Worm (Caenorhabditis elegans) whole organism, L4 larva: ENCODE measurements around the gene acy-1.
A peak's percentile ranks its signal among the peaks of the same experiment; 100 is the strongest.

Experiments used
- D1046.2 ChIP-seq: fragments of 200-800 bp; sonication (Bioruptor generic); IDR thresholded peaks from 2 replicates; pipeline ENCODE4 v1.3.6; 2022; ENCODE audit warnings: missing genetic modification characterization, missing compliant biosample characterization
- F49E8.2 ChIP-seq: sonication (generic microtip); optimal IDR thresholded peaks from 2 replicates; lab custom pipeline; 2016; ENCODE audit warnings: missing compliant biosample characterization, mild to moderate bottlenecking, missing genetic modification characterization, borderline replicate concordance
- Y105C5A.15 ChIP-seq: fragments of 200-800 bp; sonication (Bioruptor generic); IDR thresholded peaks from 2 replicates; pipeline ENCODE4 v1.3.6; 2022; ENCODE audit warnings: missing genetic modification characterization, missing compliant biosample characterization
- Y48G9A.11 ChIP-seq: fragments of 200-800 bp; sonication (Bioruptor generic); IDR thresholded peaks from 2 replicates; pipeline ENCODE4 v1.3.6; 2022; ENCODE audit warnings: missing genetic modification reagents, missing genetic modification characterization, missing compliant biosample characterization
- Y5F2A.4 ChIP-seq: fragments of 200-800 bp; sonication (Bioruptor generic); optimal IDR thresholded peaks from 2 replicates; lab custom pipeline; 2018; ENCODE audit warnings: mild to moderate bottlenecking, missing genetic modification characterization, missing compliant biosample characterization
- aha-1 ChIP-seq: fragments of 150-350 bp; peaks from one replicate; lab custom pipeline; 2014; ENCODE audit warnings: missing biosample characterization, missing genetic modification characterization
- aly-2 ChIP-seq: sonication (generic microtip); optimal IDR thresholded peaks from 2 replicates; lab custom pipeline; 2018; ENCODE audit warnings: missing biosample characterization, missing genetic modification characterization
- ama-1 ChIP-seq: fragments of 150-350 bp; optimal IDR thresholded peaks from 2 replicates; lab custom pipeline; 2014; ENCODE audit warnings: inconsistent platforms, mixed read lengths
- attf-4 ChIP-seq: sonication (generic microtip); optimal IDR thresholded peaks from 3 replicates; lab custom pipeline; 2017; ENCODE audit warnings: missing biosample characterization, missing genetic modification characterization
- ceh-62 ChIP-seq: sonication (generic microtip); optimal IDR thresholded peaks from 2 replicates; lab custom pipeline; 2017; ENCODE audit warnings: missing biosample characterization, missing genetic modification characterization
- ceh-82 ChIP-seq: sonication (generic microtip); optimal IDR thresholded peaks from 2 replicates; lab custom pipeline; 2017; ENCODE audit warnings: missing biosample characterization, missing genetic modification characterization
- cey-2 ChIP-seq: sonication (generic microtip); optimal IDR thresholded peaks from 3 replicates; lab custom pipeline; 2017; ENCODE audit warnings: missing genetic modification characterization, mild to moderate bottlenecking, missing compliant biosample characterization, antibody characterized with exemption, borderline replicate concordance; ENCODE audit not compliant: insufficient read depth
- ctbp-1 ChIP-seq: fragments of 200-800 bp; sonication (Bioruptor generic); IDR thresholded peaks from 2 replicates; pipeline ENCODE4 v1.3.6; 2022; ENCODE audit warnings: missing genetic modification reagents, missing genetic modification characterization, missing compliant biosample characterization
- daf-19 ChIP-seq: fragments of 200-800 bp; sonication (Bioruptor generic); conservative IDR thresholded peaks from 2 replicates; pipeline ENCODE4 v1.3.6; 2022; ENCODE audit warnings: missing genetic modification characterization, missing compliant biosample characterization
- daf-8 ChIP-seq: fragments of 200-800 bp; sonication (Bioruptor generic); IDR thresholded peaks from 2 replicates; pipeline ENCODE4 v1.3.6; 2022; ENCODE audit warnings: missing genetic modification characterization, missing compliant biosample characterization
- dpl-1 ChIP-seq: fragments of 150-350 bp; optimal IDR thresholded peaks from 2 replicates; lab custom pipeline; 2014; ENCODE audit warnings: missing biosample characterization, missing genetic modification reagents, missing genetic modification characterization
- dve-1 ChIP-seq: sonication (generic microtip); optimal IDR thresholded peaks from 2 replicates; lab custom pipeline; 2017; ENCODE audit warnings: antibody characterized with exemption, mild to moderate bottlenecking, missing genetic modification characterization, missing compliant biosample characterization; ENCODE audit not compliant: insufficient read depth
- hif-1 ChIP-seq, 2 experiments: sonication (generic microtip); optimal IDR thresholded peaks; 2 replicates each; lab custom pipeline; 2016 to 2017; ENCODE audit warnings: missing compliant biosample characterization in 2 of 2, missing genetic modification characterization in 2 of 2, missing genetic modification reagents in 2 of 2, missing genotype in 2 of 2, mild to moderate bottlenecking in 1 of 2
- hlh-11 ChIP-seq: fragments of 200-800 bp; sonication (Bioruptor generic); optimal IDR thresholded peaks from 2 replicates; lab custom pipeline; 2018; ENCODE audit warnings: mild to moderate bottlenecking, missing genetic modification characterization, missing compliant biosample characterization
- jun-1 ChIP-seq: fragments of 150-350 bp; optimal IDR thresholded peaks from 2 replicates; lab custom pipeline; 2014; ENCODE audit warnings: missing biosample characterization, missing genetic modification reagents, missing genetic modification characterization
- lin-1 ChIP-seq: fragments of 200-800 bp; sonication (Bioruptor generic); IDR thresholded peaks from 2 replicates; pipeline ENCODE4 v1.3.6; 2022; ENCODE audit warnings: missing genetic modification reagents, missing genetic modification characterization, missing compliant biosample characterization
- lin-13 ChIP-seq: fragments of 150-350 bp; optimal IDR thresholded peaks from 2 replicates; lab custom pipeline; 2014; ENCODE audit warnings: missing biosample characterization, missing genetic modification reagents, missing genetic modification characterization
- lin-29 ChIP-seq: fragments of 200-800 bp; sonication (Bioruptor generic); IDR thresholded peaks from 2 replicates; pipeline ENCODE4 v1.3.6; 2022; ENCODE audit warnings: missing genetic modification reagents, missing genetic modification characterization, missing compliant biosample characterization
- lin-38 ChIP-seq: fragments of 200-800 bp; sonication (Bioruptor generic); IDR thresholded peaks from 2 replicates; pipeline ENCODE4 v1.3.6; 2022; ENCODE audit warnings: missing genetic modification reagents, missing genetic modification characterization, missing compliant biosample characterization
- lin-39 ChIP-seq: fragments of 150-350 bp; optimal IDR thresholded peaks from 2 replicates; lab custom pipeline; 2014; ENCODE audit warnings: missing biosample characterization, missing genetic modification reagents, missing genetic modification characterization
- lsy-2 ChIP-seq, 2 experiments: fragments of 150-350 bp in 1 of 2; sonication (generic microtip) in 1 of 2; optimal IDR thresholded peaks; 2 replicates each; lab custom pipeline; 2014 to 2017; ENCODE audit warnings: missing biosample characterization in 2 of 2, missing genetic modification characterization in 2 of 2
- mdl-1 ChIP-seq, 2 experiments: fragments of 150-350 bp in 1 of 2; sonication (generic microtip) in 1 of 2; optimal IDR thresholded peaks; 2 replicates each; lab custom pipeline; 2014 to 2017; ENCODE audit warnings: missing biosample characterization in 2 of 2, missing genetic modification characterization in 2 of 2
- mxl-2 ChIP-seq: fragments of 200-800 bp; sonication (Bioruptor generic); conservative IDR thresholded peaks from 2 replicates; pipeline ENCODE4 v1.3.6; 2022; ENCODE audit warnings: missing genetic modification reagents, missing genetic modification characterization, missing compliant biosample characterization
- mxl-3 ChIP-seq: fragments of 200-800 bp; sonication (Bioruptor generic); optimal IDR thresholded peaks from 2 replicates; lab custom pipeline; 2018; ENCODE audit warnings: mild to moderate bottlenecking, missing genetic modification characterization, missing compliant biosample characterization
- nhr-10 ChIP-seq: fragments of 150-350 bp; optimal IDR thresholded peaks from 2 replicates; lab custom pipeline; 2014; ENCODE audit warnings: missing biosample characterization, missing genetic modification characterization
- nhr-102 ChIP-seq: sonication (generic microtip); optimal IDR thresholded peaks from 2 replicates; lab custom pipeline; 2016; ENCODE audit warnings: mild to moderate bottlenecking, missing genetic modification characterization, moderate library complexity, missing compliant biosample characterization
- nhr-25 ChIP-seq: sonication (generic microtip); optimal IDR thresholded peaks from 2 replicates; lab custom pipeline; 2017; ENCODE audit warnings: missing genetic modification characterization, mild to moderate bottlenecking, missing compliant biosample characterization, antibody characterized with exemption, moderate library complexity, borderline replicate concordance; ENCODE audit not compliant: insufficient read depth
- nhr-28 ChIP-seq: fragments of 150-350 bp; optimal IDR thresholded peaks from 2 replicates; lab custom pipeline; 2014; ENCODE audit warnings: missing biosample characterization, missing genetic modification characterization
- nhr-41 ChIP-seq: fragments of 200-800 bp; sonication (Bioruptor generic); IDR thresholded peaks from 2 replicates; pipeline ENCODE4 v1.3.6; 2022; ENCODE audit warnings: missing genetic modification reagents, missing genetic modification characterization, missing compliant biosample characterization
- nhr-42 ChIP-seq: fragments of 200-800 bp; sonication (Bioruptor generic); IDR thresholded peaks from 2 replicates; pipeline ENCODE4 v1.3.6; 2022; ENCODE audit warnings: missing genetic modification characterization, missing compliant biosample characterization
- nhr-48 ChIP-seq: sonication (generic microtip); optimal IDR thresholded peaks from 2 replicates; lab custom pipeline; 2016; ENCODE audit warnings: mild to moderate bottlenecking, missing genetic modification characterization, missing compliant biosample characterization
- pha-4 ChIP-seq, 2 experiments: fragments of 150-350 bp in 1 of 2; fragments of 200-800 bp in 1 of 2; sonication (Bioruptor generic) in 1 of 2; IDR thresholded peaks in 1 of 2; optimal IDR thresholded peaks in 1 of 2; 2 replicates each; pipeline versions ENCODE4 v1.3.6 to Lab custom; 2014 to 2022; ENCODE audit warnings: missing genetic modification characterization in 2 of 2, missing genetic modification reagents in 2 of 2, missing biosample characterization in 1 of 2, missing compliant biosample characterization in 1 of 2
- rbr-2 ChIP-seq: sonication (generic microtip); optimal IDR thresholded peaks from 2 replicates; lab custom pipeline; 2016; ENCODE audit warnings: missing genotype, missing genetic modification characterization, missing compliant biosample characterization
- saeg-2 ChIP-seq: fragments of 200-800 bp; sonication (Bioruptor generic); IDR thresholded peaks from 2 replicates; pipeline ENCODE4 v1.3.6; 2022; ENCODE audit warnings: missing genetic modification reagents, missing genetic modification characterization, missing compliant biosample characterization
- spr-3 ChIP-seq: fragments of 200-800 bp; sonication (Bioruptor generic); optimal IDR thresholded peaks from 2 replicates; lab custom pipeline; 2018; ENCODE audit warnings: mild to moderate bottlenecking, missing genetic modification characterization, missing compliant biosample characterization
- tra-1 ChIP-seq: fragments of 200-800 bp; sonication (Bioruptor generic); IDR thresholded peaks from 2 replicates; pipeline ENCODE4 v1.3.6; 2022; ENCODE audit warnings: missing genetic modification reagents, missing genetic modification characterization, missing compliant biosample characterization
- unc-39 ChIP-seq: sonication (generic microtip); optimal IDR thresholded peaks from 2 replicates; lab custom pipeline; 2017; ENCODE audit warnings: missing biosample characterization, missing genetic modification characterization
- unc-62 ChIP-seq, 3 experiments: fragments of 150-350 bp in 1 of 3; sonication (generic microtip); optimal IDR thresholded peaks in 2 of 3; peaks in 1 of 3; 1 replicate in 1 of 3; 2 replicates in 2 of 3; lab custom pipeline; 2014 to 2017; ENCODE audit warnings: missing biosample characterization in 3 of 3, missing genetic modification characterization in 3 of 3, missing genetic modification reagents in 3 of 3, missing genotype in 1 of 3
- vab-7 ChIP-seq: fragments of 200-800 bp; sonication (Bioruptor generic); IDR thresholded peaks from 2 replicates; pipeline ENCODE4 v1.3.6; 2022; ENCODE audit warnings: missing genetic modification reagents, missing genetic modification characterization, missing compliant biosample characterization
- zag-1 ChIP-seq: fragments of 150-350 bp; optimal IDR thresholded peaks from 2 replicates; lab custom pipeline; 2014; ENCODE audit warnings: missing biosample characterization, missing genetic modification characterization
- zfp-3 ChIP-seq: fragments of 200-800 bp; sonication (Bioruptor generic); conservative IDR thresholded peaks from 2 replicates; pipeline ENCODE4 v1.3.6; 2022; ENCODE audit warnings: missing genetic modification reagents, missing genetic modification characterization, missing compliant biosample characterization
- zip-2 ChIP-seq: fragments of 150-350 bp; optimal IDR thresholded peaks from 2 replicates; lab custom pipeline; 2014; ENCODE audit warnings: missing biosample characterization, missing genetic modification characterization
- ztf-11 ChIP-seq: fragments of 150-350 bp; optimal IDR thresholded peaks from 2 replicates; lab custom pipeline; 2014; ENCODE audit warnings: missing biosample characterization, missing genetic modification characterization
- ztf-7 ChIP-seq: fragments of 150-350 bp; optimal IDR thresholded peaks from 2 replicates; lab custom pipeline; 2014; ENCODE audit warnings: missing biosample characterization, missing genetic modification characterization

Gene acy-1

DNA sequence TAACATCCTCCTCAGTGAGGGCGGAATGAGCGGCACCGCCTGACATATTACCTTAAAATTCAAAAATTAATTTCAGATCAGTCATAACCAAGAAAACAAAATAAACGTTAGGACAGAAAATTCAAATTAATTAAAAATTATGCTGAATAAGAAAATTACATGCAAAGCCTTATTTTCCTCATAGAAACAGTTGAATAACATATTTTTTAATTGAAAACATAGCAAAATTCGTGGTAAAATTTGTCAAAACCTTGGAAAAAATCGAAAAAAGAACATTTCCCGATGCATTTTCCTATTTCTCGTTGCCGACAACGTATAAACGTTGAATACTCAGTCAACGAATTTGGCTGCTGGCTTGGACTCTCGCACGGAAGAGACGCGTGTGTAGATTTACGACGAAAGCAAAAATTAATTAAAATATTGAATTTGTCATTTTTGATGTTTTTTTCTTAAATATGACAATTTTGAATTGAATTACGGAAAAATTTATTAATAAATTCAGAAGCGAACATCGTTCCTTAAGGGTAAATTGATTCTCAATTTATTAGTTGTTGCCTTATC lies 32.2 kb downstream of the acy-1 start, which contains the start of the genes rps-0 and rbg-3 (continued):
- TF ChIP-seq nhr-25 = peak; percentile 81
- 0 out of 2 replicates have a peak, but pooled peaks have one; percentile 38 for TF ChIP-seq vab-7
- peak; percentile 83 for TF ChIP-seq hlh-11 (tag; lab: Kevin White, UChicago)
- TF ChIP-seq pha-4 (GFP tag; IDR thresholded peaks at IDR 0.05; lab: Robert Waterston, UW) = peak; percentile 37; the same call in 1 of the 2 replicates
- peak; percentile 68 for TF ChIP-seq pha-4 (tag; optimal IDR thresholded peaks at IDR 0.05; lab: Kevin White, UChicago)
- no peak for TF ChIP-seq daf-8 (GFP tag; lab: Robert Waterston, UW)
- TF ChIP-seq lin-1 (GFP tag; lab: Robert Waterston, UW) = no peak
- TF ChIP-seq spr-3 (GFP tag; lab: Kevin White, UChicago) = no peak
- TF ChIP-seq Y48G9A.11 (GFP tag; lab: Robert Waterston, UW) = no peak
- peak; percentile 31 for TF ChIP-seq mxl-3
- TF ChIP-seq nhr-41 (GFP tag; lab: Robert Waterston, UW) = no peak
- TF ChIP-seq hif-1 (tag; optimal IDR thresholded peaks at IDR 0.05; lab: Kevin White, UChicago) = peak; percentile 12 to 75
- TF ChIP-seq F49E8.2 (tag; lab: Kevin White, UChicago) = no peak
- TF ChIP-seq nhr-10 (tag; lab: Kevin White, UChicago) = no peak
- TF ChIP-seq D1046.2 (GFP tag; lab: Robert Waterston, UW) = no peak
- no peak for TF ChIP-seq daf-19
- no peak for TF ChIP-seq Y5F2A.4 (GFP tag; lab: Kevin White, UChicago)
- TF ChIP-seq ama-1 (lab: Kevin White, UChicago) = no peak
- TF ChIP-seq lin-38 = peak; percentile 87
- TF ChIP-seq nhr-48 (tag; lab: Kevin White, UChicago) = peak; percentile 46
- TF ChIP-seq unc-39 (tag; lab: Kevin White, UChicago) = no peak
- peak in 1 of 2 experiments; percentile 5 for TF ChIP-seq unc-62 (GFP tag; optimal IDR thresholded peaks at IDR 0.05 in 1 of 2; lab: Kevin White, UChicago)
- TF ChIP-seq unc-62 (tag; optimal IDR thresholded peaks at IDR 0.05; lab: Kevin White, UChicago) = no peak
- TF ChIP-seq dpl-1 (GFP tag; lab: Kevin White, UChicago) = peak; percentile 93
- TF ChIP-seq lin-29 (GFP tag; lab: Robert Waterston, UW) = no peak
- no peak for TF ChIP-seq zag-1 (tag; lab: Kevin White, UChicago)
- peak; percentile 84 to 98 for TF ChIP-seq lsy-2 (tag; optimal IDR thresholded peaks at IDR 0.05; lab: Kevin White, UChicago)
- no peak for TF ChIP-seq ztf-11 (tag; lab: Kevin White, UChicago)
- peak; percentile 88 for TF ChIP-seq rbr-2 (tag; lab: Kevin White, UChicago)
- peak; percentile 97 for TF ChIP-seq dve-1 (tag; lab: Kevin White, UChicago)
- TF ChIP-seq cey-2 (tag; lab: Kevin White, UChicago) = no peak
- TF ChIP-seq ceh-82 (tag; lab: Kevin White, UChicago) = no peak
- no peak for TF ChIP-seq ceh-62
- TF ChIP-seq mxl-2 = no peak
- TF ChIP-seq saeg-2 (GFP tag; lab: Robert Waterston, UW) = no peak
- TF ChIP-seq nhr-102 (tag; lab: Kevin White, UChicago) = peak; percentile 82
- TF ChIP-seq Y105C5A.15 (GFP tag; lab: Robert Waterston, UW) = no peak
- TF ChIP-seq mdl-1 (tag; optimal IDR thresholded peaks at IDR 0.05; lab: Kevin White, UChicago) = peak in 1 of 2 experiments; percentile 64
- TF ChIP-seq tra-1 (GFP tag; lab: Robert Waterston, UW) = no peak
- TF ChIP-seq zfp-3 = peak; percentile 53
- TF ChIP-seq lin-13 (GFP tag; lab: Kevin White, UChicago) = peak; percentile 84
- TF ChIP-seq lin-39 (tag; lab: Kevin White, UChicago) = no peak
- peak; percentile 83 for TF ChIP-seq nhr-28
- TF ChIP-seq aha-1 = peak; percentile 99
- no peak for TF ChIP-seq jun-1 (tag; lab: Kevin White, UChicago)
- peak; percentile 61; the same call in 1 of the 2 replicates for TF ChIP-seq ctbp-1 (GFP tag; lab: Robert Waterston, UW)
- peak; percentile 89 for TF ChIP-seq ztf-7
- TF ChIP-seq nhr-42 = peak; percentile 37; the same call in 1 of the 2 replicates
- peak; percentile 34 for TF ChIP-seq zip-2 (tag; lab: Kevin White, UChicago)
- no peak for TF ChIP-seq aly-2 (tag; lab: Kevin White, UChicago)
- no peak for TF ChIP-seq attf-4
